Worm (Caenorhabditis elegans) whole organism, late embryonic: Measurements from ENCODE around the gene hsp-90.

Source experiments
- hlh-15 ChIP-seq: sonication (generic microtip); optimal IDR thresholded peaks from 2 replicates; lab custom pipeline; 2016; ENCODE audit warnings: missing genetic modification characterization, missing compliant biosample characterization
- nfya-1 ChIP-seq: sonication (generic microtip); optimal IDR thresholded peaks from 2 replicates; lab custom pipeline; 2017; ENCODE audit warnings: missing genetic modification characterization, mild to moderate bottlenecking, missing compliant biosample characterization, antibody characterized with exemption, moderate library complexity

DNA sequence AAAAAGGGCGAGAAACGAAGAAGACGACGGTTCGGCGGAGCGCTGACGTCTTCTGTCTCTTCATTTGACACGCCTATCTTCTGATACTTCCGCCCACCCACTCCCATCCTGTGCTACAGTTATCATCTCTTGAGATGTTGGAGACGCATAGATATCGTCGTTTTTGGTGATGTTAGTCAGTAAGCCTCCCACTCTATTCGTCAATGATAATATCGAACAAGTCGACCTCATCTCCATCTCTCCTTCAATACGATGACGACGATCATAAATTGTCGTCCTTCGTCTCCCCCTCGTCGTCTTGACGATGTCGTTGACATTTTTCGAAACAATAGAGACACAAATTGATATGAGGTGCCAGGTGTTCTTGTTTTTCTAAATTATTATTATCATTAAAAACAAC lies 26.6 kb upstream of the hsp-90 start, which contains the start of gene slc-25A29:
- TF ChIP-seq nfya-1 (tag; lab: Kevin White, UChicago) (no peak), hlh-15 (tag; lab: Kevin White, UChicago) (no peak)
